Worm (Caenorhabditis elegans) whole organism, L1 larva: ENCODE results near the gene F09E5.16.

ENCODE experiments used
- ama-1 ChIP-seq: fragments of 150-350 bp; optimal IDR thresholded peaks from 2 replicates; lab custom pipeline; 2014
- lin-15B ChIP-seq: fragments of 150-350 bp; sonication (generic microtip); optimal IDR thresholded peaks from 3 replicates; lab custom pipeline; 2014; ENCODE audit warnings: missing biosample characterization, missing genetic modification characterization
- mep-1 ChIP-seq: fragments of 150-350 bp; optimal IDR thresholded peaks from 2 replicates; lab custom pipeline; 2014; ENCODE audit warnings: missing biosample characterization, missing genetic modification characterization
- nhr-237 ChIP-seq: fragments of 150-350 bp; optimal IDR thresholded peaks from 2 replicates; lab custom pipeline; 2014; ENCODE audit warnings: missing biosample characterization, missing genetic modification characterization
- nhr-76 ChIP-seq: sonication (generic microtip); optimal IDR thresholded peaks from 2 replicates; lab custom pipeline; 2017; ENCODE audit warnings: missing biosample characterization, missing genetic modification characterization
- nhr-77 ChIP-seq: fragments of 150-350 bp; optimal IDR thresholded peaks from 2 replicates; lab custom pipeline; 2014; ENCODE audit warnings: missing biosample characterization, missing genetic modification characterization
- pqm-1 ChIP-seq: sonication (generic microtip); optimal IDR thresholded peaks from 3 replicates; lab custom pipeline; 2017; ENCODE audit warnings: missing biosample characterization, missing genetic modification characterization
- sptf-1 ChIP-seq: fragments of 150-350 bp; optimal IDR thresholded peaks from 2 replicates; lab custom pipeline; 2014; ENCODE audit warnings: missing biosample characterization, missing genetic modification characterization
- unc-30 ChIP-seq: sonication (generic microtip); optimal IDR thresholded peaks from 2 replicates; lab custom pipeline; 2017; ENCODE audit warnings: missing biosample characterization, missing genetic modification characterization
- zag-1 ChIP-seq: fragments of 150-350 bp; optimal IDR thresholded peaks from 2 replicates; lab custom pipeline; 2014; ENCODE audit warnings: missing biosample characterization, missing genetic modification characterization
- zip-4 ChIP-seq: fragments of 200-800 bp; sonication (Bioruptor generic); optimal IDR thresholded peaks from 2 replicates; lab custom pipeline; 2018; ENCODE audit warnings: mild to moderate bottlenecking, missing genetic modification characterization, moderate library complexity, missing compliant biosample characterization
- ztf-11 ChIP-seq, 2 experiments: sonication (generic microtip); optimal IDR thresholded peaks; 2 replicates each; lab custom pipeline; 2016 to 2017; ENCODE audit warnings: missing genetic modification characterization in 2 of 2, missing biosample characterization in 1 of 2, missing compliant biosample characterization in 1 of 2

DNA sequence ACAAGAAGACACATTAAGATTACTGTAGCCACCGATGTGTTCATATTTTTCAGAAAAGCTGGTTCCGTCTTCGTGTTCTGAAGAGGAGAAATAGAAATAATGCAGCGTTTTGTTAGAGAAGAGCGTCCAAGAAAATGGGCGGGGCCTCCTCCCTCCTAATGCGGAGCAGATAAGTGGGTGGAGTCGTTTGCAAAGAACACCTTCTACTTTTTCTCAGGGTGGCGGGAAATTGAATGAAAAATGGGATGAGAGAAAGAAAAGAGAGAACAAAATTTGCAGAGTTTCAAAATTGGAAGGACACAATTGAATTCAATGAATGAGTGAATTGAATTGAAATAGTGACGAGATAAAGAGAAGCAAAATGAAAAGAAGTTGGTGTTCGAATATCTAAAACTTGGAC, at the start of gene F09E5.16:
- TF ChIP-seq nhr-76 (tag; lab: Kevin White, UChicago) (no peak), nhr-77 (no peak), ztf-11 (tag; optimal IDR thresholded peaks at IDR 0.05; lab: Kevin White, UChicago) (no peak), zag-1 (tag; lab: Kevin White, UChicago) (no peak), unc-30 (tag; lab: Kevin White, UChicago) (no peak), mep-1 (tag; lab: Kevin White, UChicago) (no peak), nhr-237 (tag; lab: Kevin White, UChicago) (no peak), sptf-1 (tag; lab: Kevin White, UChicago) (no peak), zip-4 (GFP tag; lab: Kevin White, UChicago) (no peak), pqm-1 (tag; lab: Kevin White, UChicago) (no peak), ama-1 (no peak), lin-15B (tag; lab: Kevin White, UChicago) (no peak)
